Worm (Caenorhabditis elegans) whole organism, mixed stage, embryonic: Measurements from ENCODE around the gene C01G6.2.

Source experiments
- hlh-1 ChIP-seq: fragments of 150-350 bp; optimal IDR thresholded peaks from 2 replicates; lab custom pipeline; 2014; ENCODE audit warnings: missing biosample characterization, missing genetic modification reagents, missing genetic modification characterization
- nhr-2 ChIP-seq: fragments of 150-350 bp; optimal IDR thresholded peaks from 2 replicates; lab custom pipeline; 2014; ENCODE audit warnings: missing biosample characterization, missing genetic modification characterization
- nhr-237 ChIP-seq: fragments of 150-350 bp; optimal IDR thresholded peaks from 2 replicates; lab custom pipeline; 2014; ENCODE audit warnings: missing biosample characterization, missing genetic modification characterization
- nhr-76 ChIP-seq: sonication (generic microtip); optimal IDR thresholded peaks from 2 replicates; lab custom pipeline; 2017; ENCODE audit warnings: missing biosample characterization, missing genetic modification characterization
- snpc-4 ChIP-seq: fragments of 150-350 bp; optimal IDR thresholded peaks from 2 replicates; lab custom pipeline; 2014; ENCODE audit warnings: missing biosample characterization, missing genetic modification characterization
- sptf-1 ChIP-seq: sonication (generic microtip); optimal IDR thresholded peaks from 2 replicates; lab custom pipeline; 2017; ENCODE audit warnings: mild to moderate bottlenecking, missing genetic modification characterization, moderate library complexity, missing compliant biosample characterization
- unc-39 ChIP-seq: fragments of 150-350 bp; optimal IDR thresholded peaks from 2 replicates; lab custom pipeline; 2014; ENCODE audit warnings: missing biosample characterization, missing genetic modification characterization

DNA sequence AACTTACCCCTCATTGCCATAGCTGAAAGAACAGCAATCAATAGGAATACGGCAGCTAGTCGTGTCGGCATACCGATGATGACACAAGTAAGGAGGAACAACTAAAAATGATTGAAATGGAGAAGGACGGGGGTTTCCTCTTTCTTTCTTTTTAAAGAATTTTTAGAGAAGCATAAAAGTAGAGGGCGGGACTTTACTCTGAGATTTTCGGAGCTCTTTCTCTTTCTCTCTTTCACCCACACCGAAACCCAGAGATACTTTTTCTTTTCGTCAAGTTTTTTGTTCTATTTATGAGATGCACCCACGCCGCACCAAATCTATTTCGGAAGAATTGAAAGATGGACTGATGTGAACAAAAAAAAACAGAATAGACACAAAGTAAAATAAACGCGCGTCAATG lies 20.2 kb upstream of the C01G6.2 start, which contains the start of gene T26C5.5:
- TF ChIP-seq nhr-76 (tag; lab: Kevin White, UChicago) (no peak), snpc-4 (tag; lab: Kevin White, UChicago) (no peak), sptf-1 (tag; lab: Kevin White, UChicago) (no peak), nhr-2 (tag; lab: Kevin White, UChicago) (no peak), nhr-237 (tag; lab: Kevin White, UChicago) (no peak), unc-39 (tag; lab: Kevin White, UChicago) (no peak), hlh-1 (tag; lab: Kevin White, UChicago) (no peak)
